Fruit fly (Drosophila melanogaster) whole organism, embryonic: ENCODE data around the gene mRpL46.
A peak's percentile ranks its signal among the peaks of the same experiment; 100 is the strongest.

ENCODE experiments used
- Atf6 ChIP-seq: fragments of 200-800 bp; sonication (Bioruptor generic); IDR thresholded peaks from 2 replicates; pipeline ENCODE4 v1.3.6; 2022; ENCODE audit warnings: missing biosample characterization, missing genetic modification characterization
- CG1024 ChIP-seq: fragments of 200-800 bp; sonication (Bioruptor generic); IDR thresholded peaks from 2 replicates; pipeline ENCODE4 v1.3.6; 2022; ENCODE audit warnings: missing biosample characterization, missing genetic modification characterization
- CG10462 ChIP-seq: fragments of 200-800 bp; sonication (Bioruptor generic); optimal IDR thresholded peaks from 2 replicates; lab custom pipeline; 2016; ENCODE audit warnings: missing biosample characterization, missing genetic modification characterization
- CG10543 ChIP-seq: fragments of 200-800 bp; sonication (Bioruptor generic); optimal IDR thresholded peaks from 3 replicates; lab custom pipeline; 2017; ENCODE audit warnings: missing biosample characterization, mild to moderate bottlenecking, missing genetic modification characterization, moderate library complexity
- CG11085 ChIP-seq: fragments of 200-800 bp; sonication (Bioruptor generic); IDR thresholded peaks from 2 replicates; pipeline ENCODE4 v1.3.6; 2022; ENCODE audit warnings: missing biosample characterization, missing genetic modification characterization
- CG11456 ChIP-seq: fragments of 200-800 bp; sonication (Bioruptor generic); IDR thresholded peaks from 3 replicates; pipeline ENCODE4 v1.3.6; 2022; ENCODE audit warnings: missing biosample characterization, missing genetic modification characterization
- CG11504 ChIP-seq: fragments of 200-800 bp; sonication (Bioruptor generic); optimal IDR thresholded peaks from 3 replicates; lab custom pipeline; 2019; ENCODE audit warnings: missing biosample characterization, mild to moderate bottlenecking, missing genetic modification characterization, moderate library complexity
- CG12659 ChIP-seq: fragments of 200-800 bp; sonication (Bioruptor generic); optimal IDR thresholded peaks from 3 replicates; lab custom pipeline; 2017; ENCODE audit warnings: mild to moderate bottlenecking, missing biosample characterization, missing genetic modification reagents, missing genetic modification characterization
- CG13894 ChIP-seq: fragments of 200-800 bp; sonication (Bioruptor generic); optimal IDR thresholded peaks from 3 replicates; lab custom pipeline; 2018; ENCODE audit warnings: missing biosample characterization, mild to moderate bottlenecking, missing genetic modification characterization, moderate library complexity
- CG15514 ChIP-seq: fragments of 200-800 bp; sonication (Bioruptor generic); optimal IDR thresholded peaks from 3 replicates; lab custom pipeline; 2017; ENCODE audit warnings: missing biosample characterization, missing genetic modification characterization, mild to moderate bottlenecking, moderate library complexity, missing genetic modification reagents
- CG1602 ChIP-seq: fragments of 200-800 bp; sonication (Bioruptor generic); optimal IDR thresholded peaks from 3 replicates; lab custom pipeline; 2016; ENCODE audit warnings: missing biosample characterization, missing genetic modification characterization
- CG31441 ChIP-seq: fragments of 200-800 bp; sonication (Bioruptor generic); IDR thresholded peaks from 2 replicates; pipeline ENCODE4 v1.3.6; 2022; ENCODE audit warnings: missing biosample characterization, missing genetic modification characterization
- CG32532 ChIP-seq: fragments of 200-800 bp; sonication (Bioruptor generic); IDR thresholded peaks from 2 replicates; pipeline ENCODE4 v1.3.6; 2022; ENCODE audit warnings: missing biosample characterization, missing genetic modification characterization
- CG32767 ChIP-seq: fragments of 200-800 bp; sonication (Bioruptor generic); IDR thresholded peaks from 2 replicates; pipeline ENCODE4 v1.3.6; 2022; ENCODE audit warnings: missing biosample characterization, missing genetic modification characterization
- CG32772 ChIP-seq: fragments of 200-800 bp; sonication (Bioruptor generic); IDR thresholded peaks from 2 replicates; pipeline ENCODE4 v1.3.6; 2022; ENCODE audit warnings: missing biosample characterization, missing genetic modification characterization
- CG3838 ChIP-seq: fragments of 200-800 bp; sonication (Bioruptor generic); optimal IDR thresholded peaks from 3 replicates; lab custom pipeline; 2016; ENCODE audit warnings: missing biosample characterization, missing genetic modification characterization
- CG4617 ChIP-seq: fragments of 200-800 bp; sonication (Bioruptor generic); optimal IDR thresholded peaks from 3 replicates; lab custom pipeline; 2016; ENCODE audit warnings: missing biosample characterization, missing genetic modification characterization, borderline replicate concordance
- CG4820 ChIP-seq: fragments of 200-800 bp; sonication (Bioruptor generic); optimal IDR thresholded peaks from 3 replicates; lab custom pipeline; 2016; ENCODE audit warnings: missing biosample characterization, missing genetic modification characterization
- CG6683 ChIP-seq: fragments of 200-800 bp; sonication (Bioruptor generic); optimal IDR thresholded peaks from 2 replicates; lab custom pipeline; 2017; ENCODE audit warnings: missing biosample characterization, mild to moderate bottlenecking, missing genetic modification characterization, missing genetic modification reagents
- CG6791 ChIP-seq: fragments of 200-800 bp; sonication (Bioruptor generic); IDR thresholded peaks from 3 replicates; pipeline ENCODE4 v1.3.6; 2022; ENCODE audit warnings: missing biosample characterization, missing genetic modification characterization; ENCODE audit not compliant: partially characterized antibody
- CG8089 ChIP-seq: fragments of 200-800 bp; sonication (Bioruptor generic); optimal IDR thresholded peaks from 3 replicates; lab custom pipeline; 2016; ENCODE audit warnings: missing biosample characterization, missing genetic modification characterization
- CG8290 ChIP-seq, 3 experiments: fragments of 200-800 bp; sonication (Bioruptor generic); optimal IDR thresholded peaks; 2 replicates each; lab custom pipeline; 2016 to 2019; ENCODE audit warnings: missing biosample characterization in 3 of 3, missing genetic modification characterization in 3 of 3, mild to moderate bottlenecking in 2 of 3, moderate library complexity in 1 of 3
- CkIIα-i1 ChIP-seq: fragments of 200-800 bp; sonication (Bioruptor generic); IDR thresholded peaks from 2 replicates; pipeline ENCODE4 v1.3.6; 2022; ENCODE audit warnings: missing biosample characterization, missing genetic modification characterization
- GATAe ChIP-seq: fragments of 200-800 bp; sonication (Bioruptor generic); conservative IDR thresholded peaks from 2 replicates; pipeline ENCODE4 v1.3.6; 2022; ENCODE audit warnings: missing biosample characterization, missing genetic modification characterization
- H15 ChIP-seq: fragments of 200-800 bp; sonication (Bioruptor generic); IDR thresholded peaks from 3 replicates; pipeline ENCODE4 v1.3.6; 2022; ENCODE audit warnings: missing biosample characterization, missing genetic modification characterization
- HLH54F ChIP-seq: fragments of 200-800 bp; sonication (Bioruptor generic); optimal IDR thresholded peaks from 3 replicates; lab custom pipeline; 2016; ENCODE audit warnings: missing biosample characterization, missing genetic modification characterization
- HmgD ChIP-seq: fragments of 200-800 bp; sonication (Bioruptor generic); optimal IDR thresholded peaks from 3 replicates; lab custom pipeline; 2016; ENCODE audit warnings: missing biosample characterization, missing genetic modification characterization
- Hr3 ChIP-seq: fragments of 200-800 bp; sonication (Bioruptor generic); optimal IDR thresholded peaks from 3 replicates; lab custom pipeline; 2016; ENCODE audit warnings: missing biosample characterization, missing genetic modification characterization
- Mad ChIP-seq: fragments of 200-800 bp; sonication (Bioruptor generic); optimal IDR thresholded peaks from 2 replicates; lab custom pipeline; 2016; ENCODE audit warnings: missing biosample characterization, missing genetic modification characterization
- Ptx1 ChIP-seq: fragments of 200-800 bp; sonication (Bioruptor generic); IDR thresholded peaks from 2 replicates; pipeline ENCODE4 v1.3.6; 2022; ENCODE audit warnings: missing biosample characterization, missing genetic modification characterization
- Usf ChIP-seq: fragments of 200-800 bp; sonication (Bioruptor generic); optimal IDR thresholded peaks from 2 replicates; lab custom pipeline; 2017; ENCODE audit warnings: missing genotype, missing biosample characterization, missing genetic modification characterization
- Xbp1 ChIP-seq: fragments of 200-800 bp; sonication (Bioruptor generic); optimal IDR thresholded peaks from 3 replicates; lab custom pipeline; 2016; ENCODE audit warnings: missing biosample characterization, mild to moderate bottlenecking, missing genetic modification characterization
- ato ChIP-seq: fragments of 200-800 bp; sonication (Bioruptor generic); IDR thresholded peaks from 2 replicates; pipeline ENCODE4 v1.3.6; 2022; ENCODE audit warnings: missing biosample characterization, missing genetic modification characterization; ENCODE audit not compliant: partially characterized antibody
- bab2 ChIP-seq: fragments of 200-800 bp; sonication (Bioruptor generic); optimal IDR thresholded peaks from 2 replicates; lab custom pipeline; 2016; ENCODE audit warnings: missing biosample characterization, missing genetic modification characterization
- bsh ChIP-seq, 2 experiments: fragments of 200-800 bp; sonication (Bioruptor generic); optimal IDR thresholded peaks; 2 replicates each; lab custom pipeline; 2017 to 2018; ENCODE audit warnings: mild to moderate bottlenecking in 2 of 2, missing biosample characterization in 2 of 2, missing genetic modification characterization in 2 of 2, moderate library complexity in 1 of 2
- chinmo ChIP-seq: fragments of 200-800 bp; sonication (Bioruptor generic); IDR thresholded peaks from 4 replicates; pipeline ENCODE4 v1.3.6; 2022; ENCODE audit warnings: missing biosample characterization, missing genetic modification characterization; ENCODE audit not compliant: partially characterized antibody
- chm ChIP-seq: fragments of 200-800 bp; sonication (Bioruptor generic); IDR thresholded peaks from 2 replicates; pipeline ENCODE4 v1.3.6; 2022; ENCODE audit warnings: missing biosample characterization, missing genetic modification characterization
- corto ChIP-seq: fragments of 200-800 bp; sonication (Bioruptor generic); optimal IDR thresholded peaks from 2 replicates; lab custom pipeline; 2016; ENCODE audit warnings: missing biosample characterization, mild to moderate bottlenecking, missing genetic modification characterization, moderate library complexity
- dpn ChIP-seq, 2 experiments: fragments of 200-800 bp; sonication (Bioruptor generic); optimal IDR thresholded peaks; 3 replicates each; lab custom pipeline; 2016; ENCODE audit warnings: missing biosample characterization in 2 of 2, missing genetic modification characterization in 2 of 2
- grn ChIP-seq: fragments of 200-800 bp; sonication (Bioruptor generic); optimal IDR thresholded peaks from 3 replicates; lab custom pipeline; 2017; ENCODE audit warnings: missing biosample characterization, missing genetic modification characterization
- kni ChIP-seq: fragments of 200-800 bp; sonication (Bioruptor generic); optimal IDR thresholded peaks from 3 replicates; lab custom pipeline; 2017; ENCODE audit warnings: mild to moderate bottlenecking, missing biosample characterization, missing genetic modification reagents, missing genetic modification characterization
- mirr ChIP-seq: fragments of 200-800 bp; sonication (Bioruptor generic); optimal IDR thresholded peaks from 3 replicates; lab custom pipeline; 2018; ENCODE audit warnings: missing biosample characterization, mild to moderate bottlenecking, missing genetic modification characterization
- nerfin-2 ChIP-seq: fragments of 200-800 bp; sonication (Bioruptor generic); IDR thresholded peaks from 2 replicates; pipeline ENCODE4 v1.3.6; 2022; ENCODE audit warnings: missing biosample characterization, missing genetic modification characterization; ENCODE audit not compliant: partially characterized antibody
- nmo ChIP-seq: fragments of 200-800 bp; sonication (Bioruptor generic); optimal IDR thresholded peaks from 2 replicates; lab custom pipeline; 2018; ENCODE audit warnings: missing biosample characterization, mild to moderate bottlenecking, missing genetic modification characterization, moderate library complexity
- otp ChIP-seq: fragments of 200-800 bp; sonication (Bioruptor generic); IDR thresholded peaks from 3 replicates; pipeline ENCODE4, ENCODE4 v1.3.6; 2022; ENCODE audit warnings: missing biosample characterization, missing genetic modification characterization
- pita ChIP-seq: fragments of 200-800 bp; sonication (Bioruptor generic); optimal IDR thresholded peaks from 2 replicates; lab custom pipeline; 2017; ENCODE audit warnings: missing biosample characterization, mild to moderate bottlenecking, missing genetic modification characterization
- psq ChIP-seq: fragments of 200-800 bp; sonication (Bioruptor generic); optimal IDR thresholded peaks from 2 replicates; lab custom pipeline; 2017; ENCODE audit warnings: missing biosample characterization, missing genetic modification characterization
- scrt ChIP-seq: fragments of 200-800 bp; sonication (Bioruptor generic); optimal IDR thresholded peaks from 2 replicates; lab custom pipeline; 2018; ENCODE audit warnings: missing biosample characterization, mild to moderate bottlenecking, missing genetic modification characterization, moderate library complexity
- slou ChIP-seq: fragments of 200-800 bp; sonication (Bioruptor generic); optimal IDR thresholded peaks from 3 replicates; lab custom pipeline; 2016; ENCODE audit warnings: missing biosample characterization, missing genetic modification characterization
- vvl ChIP-seq: fragments of 200-800 bp; sonication (Bioruptor generic); IDR thresholded peaks from 2 replicates; pipeline ENCODE4 v1.3.6; 2022; ENCODE audit warnings: missing biosample characterization, missing genetic modification characterization
- zen2 ChIP-seq: fragments of 200-800 bp; sonication (Bioruptor generic); IDR thresholded peaks from 3 replicates; pipeline ENCODE4 v1.3.6; 2022; ENCODE audit warnings: missing biosample characterization, missing genetic modification characterization; ENCODE audit not compliant: partially characterized antibody

mRpL46 gene

DNA sequence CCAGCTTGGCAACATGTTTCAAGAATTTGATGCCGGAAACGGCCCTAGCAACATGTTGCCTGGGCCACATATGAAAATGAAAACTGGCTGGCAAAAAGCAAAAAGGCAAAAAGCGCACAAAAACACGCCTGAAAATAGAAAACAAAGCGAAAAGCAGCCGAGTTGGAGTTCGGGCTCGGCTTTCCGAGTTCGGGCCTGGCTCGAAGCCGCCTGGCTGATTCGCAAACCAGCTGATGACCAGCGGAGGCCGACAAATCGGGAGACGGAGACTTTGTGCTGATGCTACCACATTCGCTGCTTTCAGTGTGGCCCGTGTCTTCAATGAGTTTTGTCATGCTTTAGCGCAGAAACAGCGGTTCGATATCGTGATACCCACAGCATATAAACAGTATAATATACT, 33.0 kb downstream of the mRpL46 start, which contains the start of gene GV1 (continued):
- TF ChIP-seq bsh (GFP tag; optimal IDR thresholded peaks at IDR 0.05; lab: Kevin White, UChicago) (peak in 1 of 2 experiments; percentile 94), dpn (GFP tag; optimal IDR thresholded peaks at IDR 0.05; lab: Kevin White, UChicago) (no peak), ato (GFP tag; lab: Robert Waterston, UW) (no peak), HLH54F (GFP tag; lab: Kevin White, UChicago) (no peak), H15 (GFP tag; lab: Robert Waterston, UW) (no peak), zen2 (no peak), CG31441 (GFP tag; lab: Robert Waterston, UW) (no peak), Mad (GFP tag; lab: Kevin White, UChicago) (no peak), slou (GFP tag; lab: Kevin White, UChicago) (no peak), CG32767 (GFP tag; lab: Robert Waterston, UW) (no peak), vvl (GFP tag; lab: Robert Waterston, UW) (peak; percentile 15; the same call in 1 of the 2 replicates), Hr3 (GFP tag; lab: Kevin White, UChicago) (no peak), grn (no peak), HmgD (GFP tag; lab: Kevin White, UChicago) (no peak), CG11504 (tag; lab: Kevin White, UChicago) (peak; percentile 97), Atf6 (0 out of 2 replicates have a peak, but pooled peaks have one; percentile 8), otp (GFP tag; lab: Robert Waterston, UW) (no peak), scrt (GFP tag; lab: Kevin White, UChicago) (no peak), CG15514 (GFP tag; lab: Kevin White, UChicago) (peak; percentile 5), CG32772 (GFP tag; lab: Robert Waterston, UW) (no peak), CG10462 (GFP tag; lab: Kevin White, UChicago) (no peak), kni (GFP tag; lab: Kevin White, UChicago) (no peak), Ptx1 (no peak), CG8290 (GFP tag; optimal IDR thresholded peaks at IDR 0.05; lab: Kevin White, UChicago) (no peak), CG8290 (tag; optimal IDR thresholded peaks at IDR 0.05; lab: Kevin White, UChicago) (peak in 1 of 2 experiments; percentile 27), CG6683 (GFP tag; lab: Kevin White, UChicago) (no peak), mirr (GFP tag; lab: Kevin White, UChicago) (no peak), CG1602 (no peak), pita (no peak), CG11085 (no peak), CG32532 (no peak), CG4820 (GFP tag; lab: Kevin White, UChicago) (no peak), CG4617 (GFP tag; lab: Kevin White, UChicago) (no peak), CG10543 (peak; percentile 51), CG8089 (GFP tag; lab: Kevin White, UChicago) (no peak), psq (no peak), Usf (GFP tag; lab: Kevin White, UChicago) (no peak), CG1024 (GFP tag; lab: Robert Waterston, UW) (no peak), Xbp1 (GFP tag; lab: Kevin White, UChicago) (no peak), GATAe (GFP tag; lab: Robert Waterston, UW) (no peak), CG3838 (no peak), CG13894 (tag; lab: Kevin White, UChicago) (peak; percentile 54), corto (no peak), CG12659 (no peak), CG11456 (GFP tag; lab: Robert Waterston, UW) (no peak), chm (GFP tag; lab: Robert Waterston, UW) (0 out of 2 replicates have a peak, but pooled peaks have one; percentile 17), chinmo (GFP tag; lab: Robert Waterston, UW) (peak; percentile 87; the same call in 2 of the 4 replicates), nmo (GFP tag; lab: Kevin White, UChicago) (no peak), CG6791 (no peak), nerfin-2 (GFP tag; lab: Robert Waterston, UW) (no peak), CkIIα-i1 (GFP tag; lab: Robert Waterston, UW) (no peak), bab2 (GFP tag; lab: Kevin White, UChicago) (no peak)
